Fruit fly (Drosophila melanogaster): ENCODE results near the gene ssp.

dm6 chr3L:12139232-12139698, 21.2 kb downstream of the ssp start:
- TF ChIP-seq CG8478 (optimal IDR thresholded peaks at IDR 0.05), result no peak
- no peak for TF ChIP-seq CTCF (optimal IDR thresholded peaks at IDR 0.05)
